Fruit fly (Drosophila melanogaster): ENCODE results near the gene Cad86C.
A peak's percentile ranks its signal among the peaks of the same experiment; 100 is the strongest.

Cad86C gene

dm6 chr3R:10884031-10884677 is 57.3 kb downstream of the Cad86C start (continued):
- TF ChIP-seq CG9797 (GFP tag; optimal IDR thresholded peaks at IDR 0.05) (no peak), Kr (GFP tag; optimal IDR thresholded peaks at IDR 0.05) (no peak), CG15011 (GFP tag; optimal IDR thresholded peaks at IDR 0.05) (peak; percentile 60), HLHmδ (GFP tag; optimal IDR thresholded peaks at IDR 0.05) (no peak), Camta (GFP tag; optimal IDR thresholded peaks at IDR 0.05) (no peak), CG7928 (GFP tag; optimal IDR thresholded peaks at IDR 0.05) (peak; percentile 39), HLH4C (GFP tag; IDR thresholded peaks at IDR 0.05; ENCODE audit: partially characterized antibody) (no peak), sima (GFP tag; optimal IDR thresholded peaks at IDR 0.05) (no peak), dati (GFP tag; IDR thresholded peaks at IDR 0.05) (peak; percentile 62; the same call in 1 of the 2 replicates), ssp (GFP tag; IDR thresholded peaks at IDR 0.05) (peak; percentile 44), CG13287 (GFP tag; IDR thresholded peaks at IDR 0.05; ENCODE audit: partially characterized antibody) (no peak), CG42726 (GFP tag; IDR thresholded peaks at IDR 0.05; ENCODE audit: partially characterized antibody) (no peak), CG12769 (tag; optimal IDR thresholded peaks at IDR 0.05) (peak; percentile 64), pita (GFP tag; optimal IDR thresholded peaks at IDR 0.05) (no peak), CG1529 (GFP tag; optimal IDR thresholded peaks at IDR 0.05) (no peak), disco-r (GFP tag; optimal IDR thresholded peaks at IDR 0.05) (no peak), Blimp-1 (GFP tag; optimal IDR thresholded peaks at IDR 0.05) (peak; percentile 54), mirr (GFP tag; optimal IDR thresholded peaks at IDR 0.05) (peak; percentile 59), CG18011 (GFP tag; optimal IDR thresholded peaks at IDR 0.05) (no peak), nerfin-1 (tag; optimal IDR thresholded peaks at IDR 0.05) (peak; percentile 54), grau (tag; optimal IDR thresholded peaks at IDR 0.05) (peak; percentile 75), Max (GFP tag; optimal IDR thresholded peaks at IDR 0.05) (peak; percentile 22), HmgZ (tag; optimal IDR thresholded peaks at IDR 0.05) (peak; percentile 58), p53 (GFP tag; optimal IDR thresholded peaks at IDR 0.05) (no peak), sisA (GFP tag; IDR thresholded peaks at IDR 0.05) (peak; percentile 80), CG12071 (GFP tag; optimal IDR thresholded peaks at IDR 0.05) (peak; percentile 64), Eip74EF (GFP tag; optimal IDR thresholded peaks at IDR 0.05) (peak in 1 of 2 experiments; percentile 49), cato (GFP tag; optimal IDR thresholded peaks at IDR 0.05; ENCODE audit: borderline replicate concordance) (no peak), Drgx (GFP tag; IDR thresholded peaks at IDR 0.05) (peak; percentile 78), CG6854 (GFP tag; optimal IDR thresholded peaks at IDR 0.05) (peak; percentile 64), Xbp1 (GFP tag; optimal IDR thresholded peaks at IDR 0.05) (peak; percentile 50), Ada2b (GFP tag; IDR thresholded peaks at IDR 0.05) (peak; percentile 75), Ets97D (GFP tag; optimal IDR thresholded peaks at IDR 0.05) (peak; percentile 16), CG7963 (GFP tag; IDR thresholded peaks at IDR 0.05; ENCODE audit: partially characterized antibody) (no peak), CG18262 (tag; optimal IDR thresholded peaks at IDR 0.05) (peak; percentile 64), al (GFP tag; IDR thresholded peaks at IDR 0.05) (peak; percentile 82), CkIIα-i1 (GFP tag; IDR thresholded peaks at IDR 0.05) (peak; percentile 45; the same call in 1 of the 2 replicates), CG13894 (tag; optimal IDR thresholded peaks at IDR 0.05) (peak; percentile 74), gsb-n (tag; optimal IDR thresholded peaks at IDR 0.05) (no peak), CG3281 (GFP tag; optimal IDR thresholded peaks at IDR 0.05) (peak; percentile 87), ash1 (GFP tag; optimal IDR thresholded peaks at IDR 0.05) (no peak), Jarid2 (GFP tag; optimal IDR thresholded peaks at IDR 0.05) (peak; percentile 22), Myb (GFP tag; optimal IDR thresholded peaks at IDR 0.05) (no peak), CG6254 (GFP tag; optimal IDR thresholded peaks at IDR 0.05) (peak; percentile 44), ci (GFP tag; IDR thresholded peaks at IDR 0.05) (peak; percentile 84; the same call in 2 of the 3 replicates), hbn (GFP tag; IDR thresholded peaks at IDR 0.05; ENCODE audit: partially characterized antibody) (no peak), CG32767 (GFP tag; IDR thresholded peaks at IDR 0.05) (peak; percentile 74), amos (GFP tag; IDR thresholded peaks at IDR 0.05; ENCODE audit: partially characterized antibody) (no peak; the same call in 1 of the 2 replicates)
